Worm (Caenorhabditis elegans): ENCODE measurements around the gene col-170.

col-170 gene

DNA sequence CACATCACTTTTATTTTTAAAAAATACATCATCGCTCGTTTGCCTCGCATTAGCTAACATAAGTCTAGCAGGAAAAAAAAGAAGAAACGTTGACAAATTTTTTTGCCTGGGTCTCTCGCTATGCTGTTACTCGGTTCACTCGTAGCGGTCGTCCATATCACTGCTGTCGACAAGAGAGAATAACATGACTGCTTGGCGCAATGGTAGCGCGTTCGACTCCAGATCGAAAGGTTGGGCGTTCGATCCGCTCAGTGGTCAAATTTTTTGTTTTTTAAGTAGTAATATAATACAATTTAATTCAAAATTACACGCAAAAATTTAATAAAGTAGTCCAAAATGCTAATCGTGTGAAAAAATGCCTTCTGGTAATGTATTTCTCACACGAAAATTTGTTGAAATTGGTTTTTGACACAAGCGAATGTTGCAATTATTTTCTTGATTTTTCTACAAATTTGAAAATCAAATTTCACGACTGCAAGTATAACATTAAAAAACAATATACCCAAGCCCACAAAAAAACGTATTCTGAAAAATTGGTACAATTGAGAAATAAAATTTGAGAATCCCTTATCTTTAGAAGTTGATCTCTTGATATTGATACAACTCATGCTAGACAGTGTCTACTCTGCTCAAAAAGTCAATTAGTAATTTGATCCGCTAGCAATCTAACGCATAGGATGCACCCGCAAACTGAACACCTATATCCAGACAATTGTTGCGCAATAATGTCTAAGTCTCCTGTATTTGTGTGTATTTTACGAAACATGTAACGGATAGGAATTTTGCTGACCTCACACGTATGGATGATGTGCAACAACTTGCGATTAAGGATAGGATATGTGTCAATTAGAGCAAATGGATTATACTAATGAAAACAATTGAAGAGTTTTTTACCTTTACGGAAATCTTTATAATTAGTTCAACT, 39.9 kb downstream of the col-170 start:
- no peak for TF ChIP-seq unc-62 (GFP tag; optimal IDR thresholded peaks at IDR 0.05)

DNA sequence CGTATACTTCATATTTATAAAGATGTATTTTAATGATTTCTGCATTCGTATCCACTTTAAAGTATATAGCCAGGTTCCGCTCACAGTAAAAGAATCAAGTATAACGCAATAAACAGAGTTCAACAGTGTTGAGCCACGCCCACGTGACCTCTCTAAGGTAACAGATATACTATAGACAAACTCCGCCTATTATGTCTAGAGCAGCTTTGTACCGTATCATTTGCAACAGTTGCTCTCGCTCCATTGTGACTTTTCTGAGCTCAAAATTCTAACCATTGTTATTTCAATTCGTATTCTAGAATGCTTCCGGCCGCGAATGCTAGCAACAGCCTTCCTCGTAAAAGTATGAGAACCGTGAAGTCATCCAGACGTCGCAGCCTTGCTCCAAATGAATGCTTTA, 41.8 kb downstream of the col-170 start, which contains the start of gene C03B1.17:
Gene C03B1.17 (plus strand): TSS at position 301 of the 400 bp plus-strand sequence.
- no peak for TF ChIP-seq unc-62 (GFP tag; optimal IDR thresholded peaks at IDR 0.05)

DNA sequence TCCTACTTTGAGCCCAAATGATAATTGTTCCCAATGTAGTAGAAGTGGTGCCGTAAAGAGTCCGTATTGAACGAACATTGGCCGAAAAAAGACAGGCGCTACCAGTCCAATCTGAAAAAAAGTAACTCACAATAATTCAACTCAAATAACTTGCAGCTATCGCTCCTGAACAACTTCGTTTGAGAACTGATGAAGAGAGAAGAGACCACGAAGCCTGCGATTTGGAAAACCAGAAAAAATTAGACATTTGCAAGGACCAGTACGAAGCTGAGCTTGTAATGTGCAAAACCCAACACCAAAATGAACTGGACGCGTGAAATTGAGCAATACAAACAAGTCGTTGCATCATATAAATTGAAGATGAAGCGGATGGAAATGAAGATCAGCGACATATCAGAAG, 42.9 kb downstream of the col-170 start, which contains the start of gene C03B1.1:
Gene C03B1.1 (plus strand): TSS at position 301 of the 400 bp plus-strand sequence.
- TF ChIP-seq unc-62 (GFP tag; optimal IDR thresholded peaks at IDR 0.05) = no peak

DNA sequence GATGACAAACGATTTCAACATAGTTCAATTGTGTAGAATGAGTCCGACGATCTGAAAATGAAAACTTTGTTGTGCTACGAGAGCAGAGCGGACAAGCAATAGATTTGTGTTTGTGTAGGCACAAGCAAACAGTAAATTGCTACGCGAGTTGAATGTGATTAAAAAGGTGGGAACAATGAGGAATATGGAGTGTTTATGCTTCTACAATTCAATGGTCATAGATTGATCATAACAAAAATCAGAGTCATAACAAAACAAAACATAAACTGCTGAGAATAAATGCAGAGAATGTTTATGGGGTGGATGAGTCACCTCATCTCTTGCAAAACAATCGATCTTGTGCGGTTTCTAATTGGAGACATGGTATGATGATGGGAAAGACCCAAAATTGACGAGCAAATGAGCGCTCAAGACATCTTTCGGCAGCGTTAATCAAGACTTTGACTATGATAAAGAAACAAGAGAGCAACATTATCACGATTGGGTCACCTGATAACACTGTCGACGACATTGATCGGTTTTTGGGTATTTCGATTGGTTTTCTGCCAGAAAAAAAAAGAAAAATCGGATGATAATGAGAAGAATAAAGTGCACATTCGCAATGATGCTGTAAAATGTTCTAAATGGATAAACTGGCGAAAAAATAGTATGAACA, 46.3 kb downstream of the col-170 start, which contains the start of gene lmp-1:
Gene lmp-1 (minus strand): TSS at position 51 of the 655 bp plus-strand sequence.
- TF ChIP-seq unc-62 (GFP tag; optimal IDR thresholded peaks at IDR 0.05) = no peak

DNA sequence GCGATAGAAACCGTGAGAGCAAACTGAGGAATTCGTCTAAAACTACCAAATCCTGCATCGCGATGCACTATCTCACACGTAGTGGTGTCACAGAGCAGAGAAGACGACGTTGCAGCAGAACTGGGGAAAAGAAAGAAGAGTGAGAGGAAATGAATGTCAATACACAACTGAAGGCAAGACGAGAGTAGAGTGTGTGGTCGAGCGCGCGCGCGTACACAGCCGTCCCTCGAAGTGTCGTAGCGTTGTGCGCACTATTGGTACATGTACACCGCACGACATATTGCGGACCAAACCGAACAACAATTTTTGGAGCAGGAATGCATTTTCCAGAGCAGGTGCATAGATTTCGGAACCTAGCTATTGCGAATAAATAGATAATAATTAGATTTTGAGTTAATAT, 46.9 kb downstream of the col-170 start:
- TF ChIP-seq unc-62 (GFP tag; optimal IDR thresholded peaks at IDR 0.05) = no peak
